Worm (Caenorhabditis elegans) whole organism, L4/young adult: Measurements from ENCODE around the gene E04D5.4.

Source experiments
- W03F9.2 ChIP-seq: fragments of 150-350 bp; optimal IDR thresholded peaks from 2 replicates; lab custom pipeline; 2014; ENCODE audit warnings: missing biosample characterization, missing genetic modification characterization
- him-1 ChIP-seq: sonication (generic microtip); optimal IDR thresholded peaks from 2 replicates; lab custom pipeline; 2016; ENCODE audit warnings: missing genotype, missing genetic modification reagents, missing genetic modification characterization, missing compliant biosample characterization

- no peak for TF ChIP-seq him-1 (tag; lab: Kevin White, UChicago)
- no peak for TF ChIP-seq W03F9.2 (tag; lab: Kevin White, UChicago)
Observed at ce11 chrII:10435836-10436235, 4.2 kb upstream of the E04D5.4 start, which contains the start of gene cut-4.
